Fruit fly (Drosophila melanogaster) whole organism, embryonic: ENCODE measurements around the gene CG15047.
A peak's percentile ranks its signal among the peaks of the same experiment; 100 is the strongest.

Experiments used
- B-H1 ChIP-seq: fragments of 200-800 bp; sonication (Bioruptor generic); IDR thresholded peaks from 3 replicates; pipeline ENCODE4 v1.3.6; 2022; ENCODE audit warnings: missing biosample characterization, missing genetic modification characterization
- BEAF-32 ChIP-seq: fragments of 200-800 bp; sonication (Bioruptor generic); optimal IDR thresholded peaks from 3 replicates; lab custom pipeline; 2017; ENCODE audit warnings: missing biosample characterization, missing genetic modification characterization, mild to moderate bottlenecking, moderate library complexity, missing genetic modification reagents
- CG10979 ChIP-seq: fragments of 200-800 bp; sonication (Bioruptor generic); optimal IDR thresholded peaks from 2 replicates; lab custom pipeline; 2018; ENCODE audit warnings: missing biosample characterization, mild to moderate bottlenecking, missing genetic modification characterization, moderate library complexity
- CG12071 ChIP-seq: fragments of 200-800 bp; sonication (Bioruptor generic); optimal IDR thresholded peaks from 3 replicates; lab custom pipeline; 2018; ENCODE audit warnings: missing biosample characterization, mild to moderate bottlenecking, missing genetic modification characterization
- CG12236 ChIP-seq: fragments of 200-800 bp; sonication (Bioruptor generic); optimal IDR thresholded peaks from 2 replicates; lab custom pipeline; 2016; ENCODE audit warnings: missing biosample characterization, missing genetic modification characterization
- CG15073 ChIP-seq: fragments of 200-800 bp; sonication (Bioruptor generic); optimal IDR thresholded peaks from 2 replicates; lab custom pipeline; 2016; ENCODE audit warnings: missing biosample characterization, missing genetic modification characterization
- CG15514 ChIP-seq: fragments of 200-800 bp; sonication (Bioruptor generic); optimal IDR thresholded peaks from 3 replicates; lab custom pipeline; 2017; ENCODE audit warnings: missing biosample characterization, missing genetic modification characterization, mild to moderate bottlenecking, moderate library complexity, missing genetic modification reagents
- CG17186 ChIP-seq: fragments of 200-800 bp; sonication (Bioruptor generic); optimal IDR thresholded peaks from 3 replicates; lab custom pipeline; 2017; ENCODE audit warnings: missing biosample characterization, missing genetic modification reagents, missing genetic modification characterization
- CG1792 ChIP-seq: fragments of 200-800 bp; sonication (Bioruptor generic); optimal IDR thresholded peaks from 2 replicates; lab custom pipeline; 2016; ENCODE audit warnings: missing biosample characterization, missing genetic modification characterization
- CG2712 ChIP-seq: fragments of 200-800 bp; optimal IDR thresholded peaks from 3 replicates; lab custom pipeline; 2019; ENCODE audit warnings: missing biosample characterization, mild to moderate bottlenecking, missing genetic modification characterization, moderate library complexity
- CG6854 ChIP-seq: fragments of 200-800 bp; sonication (Bioruptor generic); optimal IDR thresholded peaks from 3 replicates; lab custom pipeline; 2017; ENCODE audit warnings: missing biosample characterization, mild to moderate bottlenecking, missing genetic modification characterization
- CG7963 ChIP-seq: fragments of 200-800 bp; sonication (Bioruptor generic); IDR thresholded peaks from 3 replicates; pipeline ENCODE4 v1.3.6; 2022; ENCODE audit warnings: missing biosample characterization, missing genetic modification characterization; ENCODE audit not compliant: partially characterized antibody
- CG8089 ChIP-seq: fragments of 200-800 bp; sonication (Bioruptor generic); optimal IDR thresholded peaks from 3 replicates; lab custom pipeline; 2016; ENCODE audit warnings: missing biosample characterization, missing genetic modification characterization
- CG8359 ChIP-seq: fragments of 200-800 bp; sonication (Bioruptor generic); optimal IDR thresholded peaks from 2 replicates; lab custom pipeline; 2017; ENCODE audit warnings: missing biosample characterization, mild to moderate bottlenecking, missing genetic modification characterization, borderline replicate concordance
- CG9727 ChIP-seq: fragments of 200-800 bp; sonication (Bioruptor generic); optimal IDR thresholded peaks from 3 replicates; lab custom pipeline; 2017; ENCODE audit warnings: missing biosample characterization, mild to moderate bottlenecking, missing genetic modification characterization
- Dll ChIP-seq: fragments of 200-800 bp; sonication (Bioruptor generic); IDR thresholded peaks from 4 replicates; pipeline ENCODE4 v1.3.6; 2022; ENCODE audit warnings: missing biosample characterization, missing genetic modification characterization; ENCODE audit not compliant: partially characterized antibody
- Doc2 ChIP-seq: fragments of 200-800 bp; sonication (Bioruptor generic); IDR thresholded peaks from 2 replicates; pipeline ENCODE4 v1.3.6; 2022; ENCODE audit warnings: missing biosample characterization, missing genetic modification characterization
- Dref ChIP-seq: fragments of 200-800 bp; sonication (Bioruptor generic); IDR thresholded peaks from 2 replicates; pipeline ENCODE4 v1.3.6; 2022; ENCODE audit warnings: missing biosample characterization, missing genetic modification characterization
- Fer1 ChIP-seq: fragments of 200-800 bp; sonication (Bioruptor generic); optimal IDR thresholded peaks from 2 replicates; lab custom pipeline; 2017; ENCODE audit warnings: missing biosample characterization, mild to moderate bottlenecking, missing genetic modification characterization
- Hr78 ChIP-seq, 2 experiments: fragments of 200-800 bp in 1 of 2; fragments of >200 bp in 1 of 2; sonication (Bioruptor generic) in 1 of 2; optimal IDR thresholded peaks; 2 replicates each; lab custom pipeline; 2017 to 2019; ENCODE audit warnings: missing biosample characterization in 2 of 2, missing genetic modification characterization in 2 of 2, mild to moderate bottlenecking in 1 of 2, moderate library complexity in 1 of 2
- Max ChIP-seq: fragments of 200-800 bp; sonication (Bioruptor generic); optimal IDR thresholded peaks from 2 replicates; lab custom pipeline; 2016; ENCODE audit warnings: missing biosample characterization, mild to moderate bottlenecking, missing genetic modification characterization
- Myb ChIP-seq: fragments of 200-800 bp; sonication (Bioruptor generic); optimal IDR thresholded peaks from 2 replicates; lab custom pipeline; 2016; ENCODE audit warnings: missing biosample characterization, missing genetic modification characterization
- NC2β ChIP-seq: fragments of 200-800 bp; sonication (Bioruptor generic); optimal IDR thresholded peaks from 2 replicates; lab custom pipeline; 2016; ENCODE audit warnings: missing biosample characterization, missing genetic modification characterization
- ab ChIP-seq: fragments of 200-800 bp; sonication (Bioruptor generic); optimal IDR thresholded peaks from 2 replicates; lab custom pipeline; 2016; ENCODE audit warnings: missing biosample characterization, missing genetic modification characterization
- aop ChIP-seq: fragments of 200-800 bp; sonication (Bioruptor generic); IDR thresholded peaks from 2 replicates; pipeline ENCODE4 v1.3.6; 2022; ENCODE audit warnings: missing biosample characterization, missing genetic modification characterization
- bigmax ChIP-seq: fragments of 200-800 bp; sonication (Bioruptor generic); optimal IDR thresholded peaks from 2 replicates; lab custom pipeline; 2018; ENCODE audit warnings: missing biosample characterization, mild to moderate bottlenecking, missing genetic modification characterization
- bsh ChIP-seq, 2 experiments: fragments of 200-800 bp; sonication (Bioruptor generic); optimal IDR thresholded peaks; 2 replicates each; lab custom pipeline; 2017 to 2018; ENCODE audit warnings: mild to moderate bottlenecking in 2 of 2, missing biosample characterization in 2 of 2, missing genetic modification characterization in 2 of 2, moderate library complexity in 1 of 2
- btn ChIP-seq: fragments of 200-800 bp; sonication (Bioruptor generic); optimal IDR thresholded peaks from 2 replicates; lab custom pipeline; 2016; ENCODE audit warnings: missing biosample characterization, missing genetic modification characterization
- chinmo ChIP-seq: fragments of 200-800 bp; sonication (Bioruptor generic); IDR thresholded peaks from 4 replicates; pipeline ENCODE4 v1.3.6; 2022; ENCODE audit warnings: missing biosample characterization, missing genetic modification characterization; ENCODE audit not compliant: partially characterized antibody
- corto ChIP-seq: fragments of 200-800 bp; sonication (Bioruptor generic); optimal IDR thresholded peaks from 2 replicates; lab custom pipeline; 2016; ENCODE audit warnings: missing biosample characterization, mild to moderate bottlenecking, missing genetic modification characterization, moderate library complexity
- crol ChIP-seq: fragments of 200-800 bp; sonication (Bioruptor generic); IDR thresholded peaks from 2 replicates; pipeline ENCODE4 v1.3.6; 2022; ENCODE audit warnings: missing biosample characterization, missing genetic modification characterization
- da ChIP-seq: fragments of 200-800 bp; sonication (Bioruptor generic); optimal IDR thresholded peaks from 2 replicates; lab custom pipeline; 2016; ENCODE audit warnings: missing biosample characterization, missing genetic modification characterization
- dmrt99B ChIP-seq: fragments of 200-800 bp; sonication (Bioruptor generic); optimal IDR thresholded peaks from 2 replicates; lab custom pipeline; 2018; ENCODE audit warnings: missing biosample characterization, mild to moderate bottlenecking, missing genetic modification characterization, moderate library complexity
- eyg ChIP-seq: fragments of 200-800 bp; sonication (Bioruptor generic); optimal IDR thresholded peaks from 3 replicates; lab custom pipeline; 2016; ENCODE audit warnings: missing biosample characterization, missing genetic modification characterization
- gsb-n ChIP-seq: fragments of 200-800 bp; sonication (Bioruptor generic); optimal IDR thresholded peaks from 3 replicates; lab custom pipeline; 2018; ENCODE audit warnings: missing biosample characterization, mild to moderate bottlenecking, missing genetic modification characterization
- hbn ChIP-seq: fragments of 200-800 bp; sonication (Bioruptor generic); IDR thresholded peaks from 2 replicates; pipeline ENCODE4 v1.3.6; 2022; ENCODE audit warnings: missing biosample characterization, missing genetic modification characterization; ENCODE audit not compliant: partially characterized antibody
- ind ChIP-seq: fragments of 200-800 bp; sonication (Bioruptor generic); optimal IDR thresholded peaks from 3 replicates; lab custom pipeline; 2016; ENCODE audit warnings: missing biosample characterization, missing genetic modification characterization
- mirr ChIP-seq: fragments of 200-800 bp; sonication (Bioruptor generic); optimal IDR thresholded peaks from 3 replicates; lab custom pipeline; 2018; ENCODE audit warnings: missing biosample characterization, mild to moderate bottlenecking, missing genetic modification characterization
- oc ChIP-seq: fragments of 200-800 bp; sonication (Bioruptor generic); optimal IDR thresholded peaks from 2 replicates; lab custom pipeline; 2018; ENCODE audit warnings: missing biosample characterization, mild to moderate bottlenecking, missing genetic modification characterization, moderate library complexity
- p53 ChIP-seq: fragments of 200-800 bp; sonication (Bioruptor generic); optimal IDR thresholded peaks from 2 replicates; lab custom pipeline; 2016; ENCODE audit warnings: missing biosample characterization, missing genetic modification characterization
- pan ChIP-seq, 4 experiments: fragments of >200 bp in 3 of 4; fragments of 200-800 bp in 1 of 4; sonication (Bioruptor generic) in 1 of 4; optimal IDR thresholded peaks in 3 of 4; IDR thresholded peaks in 1 of 4; 2 replicates each; pipeline versions ENCODE4 v1.3.6 to Lab custom; 2017 to 2022; ENCODE audit warnings: missing biosample characterization in 2 of 4, missing genetic modification characterization in 2 of 4, mixed read lengths in 1 of 4
- sc ChIP-seq, 3 experiments: fragments of >200 bp in 2 of 3; fragments of 200-800 bp in 1 of 3; sonication (Bioruptor generic) in 1 of 3; optimal IDR thresholded peaks; 2 replicates in 2 of 3; 3 replicates in 1 of 3; lab custom pipeline; 2017; ENCODE audit warnings: mild to moderate bottlenecking in 1 of 3, missing biosample characterization in 1 of 3, missing genetic modification characterization in 1 of 3, missing genetic modification reagents in 1 of 3
- sens ChIP-seq: fragments of 200-800 bp; sonication (Bioruptor generic); peaks from one replicate; lab custom pipeline; 2016; ENCODE audit warnings: missing biosample characterization, missing genetic modification characterization
- vvl ChIP-seq: fragments of 200-800 bp; sonication (Bioruptor generic); IDR thresholded peaks from 2 replicates; pipeline ENCODE4 v1.3.6; 2022; ENCODE audit warnings: missing biosample characterization, missing genetic modification characterization

Gene CG15047

dm6 chrX:18504948-18505597 is 23.4 kb upstream of the CG15047 start, which contains the start of gene Wnt5 (continued):
- TF ChIP-seq ind (no peak), crol (peak; percentile 65), CG8089 (peak; percentile 22), sens (GFP tag; lab: Kevin White, UChicago) (peak; percentile 44), vvl (peak; percentile 68; the same call in 1 of the 2 replicates), Dref (0 out of 2 replicates have a peak, but pooled peaks have one; percentile 21), CG15514 (GFP tag; lab: Kevin White, UChicago) (peak; percentile 40)

- peak; percentile 37 for TF ChIP-seq CG8359 (GFP tag; lab: Kevin White, UChicago)
- no peak for TF ChIP-seq ab
- peak; percentile 56; the same call in 2 of the 3 replicates for TF ChIP-seq B-H1 (GFP tag; lab: Robert Waterston, UW)
- no peak for TF ChIP-seq CG7963
- TF ChIP-seq Hr78 (GFP tag; optimal IDR thresholded peaks at IDR 0.05; lab: Kevin White, UChicago): no peak
- peak; percentile 5 for TF ChIP-seq oc (tag; lab: Kevin White, UChicago)
- peak; percentile 67 for TF ChIP-seq CG6854 (GFP tag; lab: Kevin White, UChicago)
- no peak for TF ChIP-seq hbn (GFP tag; lab: Robert Waterston, UW)
- TF ChIP-seq bigmax (GFP tag; lab: Kevin White, UChicago): no peak
- TF ChIP-seq Fer1 (GFP tag; lab: Kevin White, UChicago): peak; percentile 72
- peak; percentile 79 for TF ChIP-seq CG9727
- peak; percentile 39 for TF ChIP-seq CG17186
- TF ChIP-seq aop: peak; percentile 34; the same call in 1 of the 2 replicates
- TF ChIP-seq sc (optimal IDR thresholded peaks at IDR 0.05; lab: Kevin White, UChicago): no peak
- peak; percentile 41 for TF ChIP-seq sc (GFP tag; optimal IDR thresholded peaks at IDR 0.05; lab: Kevin White, UChicago)
- TF ChIP-seq Myb (GFP tag; lab: Kevin White, UChicago): peak; percentile 49
- peak; percentile 25 for TF ChIP-seq da (GFP tag; lab: Kevin White, UChicago)
- TF ChIP-seq Doc2 (GFP tag; lab: Robert Waterston, UW): no peak
- no peak for TF ChIP-seq mirr (GFP tag; lab: Kevin White, UChicago)
- no peak for TF ChIP-seq Dll
- TF ChIP-seq corto (GFP tag; lab: Kevin White, UChicago): peak; percentile 34
- no peak for TF ChIP-seq pan (optimal IDR thresholded peaks at IDR 0.05; lab: Kevin White, UChicago)
- TF ChIP-seq pan (GFP tag; optimal IDR thresholded peaks at IDR 0.05 in 1 of 2, IDR thresholded peaks at IDR 0.05 in 1 of 2): peak in 1 of 2 experiments; percentile 90
- TF ChIP-seq CG2712: peak; percentile 78
- TF ChIP-seq CG12236: peak; percentile 25
- peak; percentile 4 for TF ChIP-seq NC2β
- peak; percentile 74 for TF ChIP-seq btn (GFP tag; lab: Kevin White, UChicago)
- peak; percentile 75 for TF ChIP-seq CG1792 (GFP tag; lab: Kevin White, UChicago)
- TF ChIP-seq chinmo (GFP tag; lab: Robert Waterston, UW): peak; percentile 67; the same call in 1 of the 4 replicates
- TF ChIP-seq CG12071 (GFP tag; lab: Kevin White, UChicago): peak; percentile 80
- no peak for TF ChIP-seq BEAF-32
- TF ChIP-seq dmrt99B: peak; percentile 80
- peak; percentile 79 for TF ChIP-seq CG10979 (tag; lab: Kevin White, UChicago)
- peak; percentile 43 for TF ChIP-seq p53 (GFP tag; lab: Kevin White, UChicago)
- no peak for TF ChIP-seq CG15073
- TF ChIP-seq gsb-n (tag; lab: Kevin White, UChicago): peak; percentile 49
- TF ChIP-seq eyg (GFP tag; lab: Kevin White, UChicago): peak; percentile 50
- peak; percentile 38 to 81 for TF ChIP-seq bsh (GFP tag; optimal IDR thresholded peaks at IDR 0.05; lab: Kevin White, UChicago)
- peak; percentile 61 for TF ChIP-seq Max (GFP tag; lab: Kevin White, UChicago)
Measured at dm6 chrX:18506639-18507528, 21.6 kb upstream of the CG15047 start.
